Fruit fly (Drosophila melanogaster) whole organism, adult: ENCODE measurements around the gene CG31365.

Experiments used
- CG11617 ChIP-seq: fragments of 200-800 bp; sonication (Bioruptor generic); optimal IDR thresholded peaks from 2 replicates; lab custom pipeline; 2017; ENCODE audit warnings: mild to moderate bottlenecking, missing biosample characterization, missing genetic modification reagents, missing genetic modification characterization
- CG7101 ChIP-seq: fragments of 200-800 bp; sonication (Bioruptor generic); optimal IDR thresholded peaks from 2 replicates; lab custom pipeline; 2018; ENCODE audit warnings: missing biosample characterization, mild to moderate bottlenecking, missing genetic modification characterization, moderate library complexity
- bab1 ChIP-seq: fragments of 200-800 bp; sonication (Bioruptor generic); optimal IDR thresholded peaks from 3 replicates; lab custom pipeline; 2019; ENCODE audit warnings: missing biosample characterization, mild to moderate bottlenecking, missing genetic modification characterization, moderate library complexity

- TF ChIP-seq CG7101 (tag; lab: Kevin White, UChicago) (no peak), bab1 (GFP tag; lab: Kevin White, UChicago) (peak; percentile 49), CG11617 (GFP tag; lab: Kevin White, UChicago) (no peak)
These were observed 1.6 kb upstream of the CG31365 start, which contains the start of gene CG31457 for dm6 chr3R:23127796-23128195.
